Worm (Caenorhabditis elegans) whole organism, L1 larva: Measurements from ENCODE around the gene srw-83.

Experiments
- ceh-82 ChIP-seq, 3 experiments: fragments of 150-350 bp in 1 of 3; sonication (generic microtip) in 2 of 3; optimal IDR thresholded peaks; 2 replicates each; lab custom pipeline; 2014 to 2017; ENCODE audit warnings: missing biosample characterization in 3 of 3, missing genetic modification characterization in 3 of 3
- lir-3 ChIP-seq: sonication (generic microtip); optimal IDR thresholded peaks from 2 replicates; lab custom pipeline; 2016; ENCODE audit warnings: mild to moderate bottlenecking, missing genetic modification characterization, moderate library complexity, missing compliant biosample characterization; ENCODE audit not compliant: poor library complexity
- snpc-4 ChIP-seq: fragments of 150-350 bp; optimal IDR thresholded peaks from 2 replicates; lab custom pipeline; 2014; ENCODE audit warnings: missing biosample characterization, missing genetic modification characterization
- ztf-11 ChIP-seq, 2 experiments: sonication (generic microtip); optimal IDR thresholded peaks; 2 replicates each; lab custom pipeline; 2016 to 2017; ENCODE audit warnings: missing genetic modification characterization in 2 of 2, missing biosample characterization in 1 of 2, missing compliant biosample characterization in 1 of 2
- ztf-4 ChIP-seq: fragments of 150-350 bp; optimal IDR thresholded peaks from 2 replicates; lab custom pipeline; 2014; ENCODE audit warnings: missing biosample characterization, missing genetic modification characterization

ce11 chrV:18434961-18435360 is 8.6 kb downstream of the srw-83 start, which contains the start of gene ZK262.20:
- no peak for TF ChIP-seq ztf-4
- TF ChIP-seq ceh-82 (tag; optimal IDR thresholded peaks at IDR 0.05; lab: Kevin White, UChicago): no peak
- no peak for TF ChIP-seq lir-3
- no peak for TF ChIP-seq ztf-11 (tag; optimal IDR thresholded peaks at IDR 0.05; lab: Kevin White, UChicago)
- TF ChIP-seq snpc-4 (tag; lab: Kevin White, UChicago): no peak
